Worm (Caenorhabditis elegans) whole organism, L4 larva: ENCODE measurements around the gene Y53F4B.10.

ENCODE experiments used
- F26F4.8 ChIP-seq: fragments of 200-800 bp; sonication (Bioruptor generic); conservative IDR thresholded peaks from 2 replicates; pipeline ENCODE4 v1.3.6; 2022; ENCODE audit warnings: missing genetic modification characterization, missing compliant biosample characterization
- F49E8.2 ChIP-seq: sonication (generic microtip); optimal IDR thresholded peaks from 2 replicates; lab custom pipeline; 2016; ENCODE audit warnings: missing compliant biosample characterization, mild to moderate bottlenecking, missing genetic modification characterization, borderline replicate concordance
- R02D3.7 ChIP-seq: fragments of 150-350 bp; sonication (generic microtip); optimal IDR thresholded peaks from 3 replicates; lab custom pipeline; 2014; ENCODE audit warnings: missing biosample characterization, missing genetic modification characterization
- ZK337.2 ChIP-seq: fragments of 200-800 bp; sonication (Bioruptor generic); IDR thresholded peaks from 2 replicates; pipeline ENCODE4 v1.3.6; 2022; ENCODE audit warnings: missing genetic modification reagents, missing genetic modification characterization, missing compliant biosample characterization
- ZK546.5 ChIP-seq, 2 experiments: sonication (generic microtip); optimal IDR thresholded peaks; 2 replicates each; lab custom pipeline; 2017; ENCODE audit warnings: missing biosample characterization in 2 of 2, missing genetic modification characterization in 2 of 2
- aha-1 ChIP-seq: fragments of 150-350 bp; peaks from one replicate; lab custom pipeline; 2014; ENCODE audit warnings: missing biosample characterization, missing genetic modification characterization
- aly-2 ChIP-seq: sonication (generic microtip); optimal IDR thresholded peaks from 2 replicates; lab custom pipeline; 2018; ENCODE audit warnings: missing biosample characterization, missing genetic modification characterization
- ama-1 ChIP-seq: fragments of 150-350 bp; optimal IDR thresholded peaks from 2 replicates; lab custom pipeline; 2014; ENCODE audit warnings: inconsistent platforms, mixed read lengths
- ceh-20 ChIP-seq: fragments of 200-800 bp; sonication (Bioruptor generic); IDR thresholded peaks from 2 replicates; pipeline ENCODE4 v1.3.6; 2022; ENCODE audit warnings: missing genetic modification reagents, missing genetic modification characterization, missing compliant biosample characterization
- ceh-82 ChIP-seq: sonication (generic microtip); optimal IDR thresholded peaks from 2 replicates; lab custom pipeline; 2017; ENCODE audit warnings: missing biosample characterization, missing genetic modification characterization
- ces-1 ChIP-seq: fragments of 150-350 bp; sonication (generic microtip); optimal IDR thresholded peaks from 4 replicates; lab custom pipeline; 2014; ENCODE audit warnings: missing biosample characterization, missing genetic modification reagents, missing genetic modification characterization
- cey-2 ChIP-seq: sonication (generic microtip); optimal IDR thresholded peaks from 3 replicates; lab custom pipeline; 2017; ENCODE audit warnings: missing genetic modification characterization, mild to moderate bottlenecking, missing compliant biosample characterization, antibody characterized with exemption, borderline replicate concordance; ENCODE audit not compliant: insufficient read depth
- ctbp-1 ChIP-seq: fragments of 200-800 bp; sonication (Bioruptor generic); IDR thresholded peaks from 2 replicates; pipeline ENCODE4 v1.3.6; 2022; ENCODE audit warnings: missing genetic modification reagents, missing genetic modification characterization, missing compliant biosample characterization
- dmd-6 ChIP-seq: fragments of 200-800 bp; sonication (Bioruptor generic); IDR thresholded peaks from 2 replicates; pipeline ENCODE4 v1.3.6; 2022; ENCODE audit warnings: missing genetic modification reagents, missing genetic modification characterization, missing compliant biosample characterization
- egl-43 ChIP-seq: fragments of 200-800 bp; sonication (Bioruptor generic); IDR thresholded peaks from 2 replicates; pipeline ENCODE4 v1.3.6; 2022; ENCODE audit warnings: missing genetic modification reagents, missing genetic modification characterization, missing compliant biosample characterization
- hlh-11 ChIP-seq: fragments of 200-800 bp; sonication (Bioruptor generic); optimal IDR thresholded peaks from 2 replicates; lab custom pipeline; 2018; ENCODE audit warnings: mild to moderate bottlenecking, missing genetic modification characterization, missing compliant biosample characterization
- hmg-1.1 ChIP-seq: fragments of 200-800 bp; sonication (Bioruptor generic); IDR thresholded peaks from 2 replicates; pipeline ENCODE4 v1.3.6; 2022; ENCODE audit warnings: missing genetic modification reagents, missing genetic modification characterization, missing compliant biosample characterization
- lim-7 ChIP-seq: fragments of 200-800 bp; sonication (Bioruptor generic); IDR thresholded peaks from 2 replicates; pipeline ENCODE4 v1.3.6; 2022; ENCODE audit warnings: missing genetic modification characterization, missing compliant biosample characterization
- lin-1 ChIP-seq: fragments of 200-800 bp; sonication (Bioruptor generic); IDR thresholded peaks from 2 replicates; pipeline ENCODE4 v1.3.6; 2022; ENCODE audit warnings: missing genetic modification reagents, missing genetic modification characterization, missing compliant biosample characterization
- lin-29 ChIP-seq: fragments of 200-800 bp; sonication (Bioruptor generic); IDR thresholded peaks from 2 replicates; pipeline ENCODE4 v1.3.6; 2022; ENCODE audit warnings: missing genetic modification reagents, missing genetic modification characterization, missing compliant biosample characterization
- lsy-2 ChIP-seq, 2 experiments: fragments of 150-350 bp in 1 of 2; sonication (generic microtip) in 1 of 2; optimal IDR thresholded peaks; 2 replicates each; lab custom pipeline; 2014 to 2017; ENCODE audit warnings: missing biosample characterization in 2 of 2, missing genetic modification characterization in 2 of 2
- madf-9 ChIP-seq: fragments of 200-800 bp; sonication (Bioruptor generic); conservative IDR thresholded peaks from 2 replicates; pipeline ENCODE4 v1.3.6; 2022; ENCODE audit warnings: missing genetic modification reagents, missing genetic modification characterization, missing compliant biosample characterization
- mdt-29 ChIP-seq: fragments of 200-800 bp; sonication (Bioruptor generic); IDR thresholded peaks from 2 replicates; pipeline ENCODE4 v1.3.6; 2022; ENCODE audit warnings: missing genetic modification reagents, missing genetic modification characterization, missing compliant biosample characterization
- mep-1 ChIP-seq: fragments of 150-350 bp; sonication (generic microtip); optimal IDR thresholded peaks from 3 replicates; lab custom pipeline; 2014; ENCODE audit warnings: missing biosample characterization, missing genetic modification characterization
- mxl-2 ChIP-seq: fragments of 200-800 bp; sonication (Bioruptor generic); conservative IDR thresholded peaks from 2 replicates; pipeline ENCODE4 v1.3.6; 2022; ENCODE audit warnings: missing genetic modification reagents, missing genetic modification characterization, missing compliant biosample characterization
- mxl-3 ChIP-seq: fragments of 200-800 bp; sonication (Bioruptor generic); optimal IDR thresholded peaks from 2 replicates; lab custom pipeline; 2018; ENCODE audit warnings: mild to moderate bottlenecking, missing genetic modification characterization, missing compliant biosample characterization
- nhr-237 ChIP-seq: sonication (generic microtip); optimal IDR thresholded peaks from 2 replicates; lab custom pipeline; 2017; ENCODE audit warnings: missing biosample characterization, missing genetic modification characterization
- nhr-28 ChIP-seq: fragments of 150-350 bp; optimal IDR thresholded peaks from 2 replicates; lab custom pipeline; 2014; ENCODE audit warnings: missing biosample characterization, missing genetic modification characterization
- nhr-41 ChIP-seq: fragments of 200-800 bp; sonication (Bioruptor generic); IDR thresholded peaks from 2 replicates; pipeline ENCODE4 v1.3.6; 2022; ENCODE audit warnings: missing genetic modification reagents, missing genetic modification characterization, missing compliant biosample characterization
- nhr-6 ChIP-seq: fragments of 150-350 bp; optimal IDR thresholded peaks from 2 replicates; lab custom pipeline; 2014; ENCODE audit warnings: missing biosample characterization, missing genetic modification characterization
- pha-4 ChIP-seq, 2 experiments: fragments of 150-350 bp in 1 of 2; fragments of 200-800 bp in 1 of 2; sonication (Bioruptor generic) in 1 of 2; IDR thresholded peaks in 1 of 2; optimal IDR thresholded peaks in 1 of 2; 2 replicates each; pipeline versions ENCODE4 v1.3.6 to Lab custom; 2014 to 2022; ENCODE audit warnings: missing genetic modification characterization in 2 of 2, missing genetic modification reagents in 2 of 2, missing biosample characterization in 1 of 2, missing compliant biosample characterization in 1 of 2
- php-3 ChIP-seq: fragments of 200-800 bp; sonication (Bioruptor generic); IDR thresholded peaks from 2 replicates; pipeline ENCODE4 v1.3.6; 2022; ENCODE audit warnings: missing genetic modification reagents, missing genetic modification characterization, missing compliant biosample characterization
- pqm-1 ChIP-seq: sonication (generic microtip); optimal IDR thresholded peaks from 2 replicates; lab custom pipeline; 2017; ENCODE audit warnings: missing biosample characterization, missing genetic modification characterization
- rbr-2 ChIP-seq: sonication (generic microtip); optimal IDR thresholded peaks from 2 replicates; lab custom pipeline; 2016; ENCODE audit warnings: missing genotype, missing genetic modification characterization, missing compliant biosample characterization
- sdz-12 ChIP-seq: fragments of 200-800 bp; sonication (Bioruptor generic); optimal IDR thresholded peaks from 2 replicates; lab custom pipeline; 2018; ENCODE audit warnings: mild to moderate bottlenecking, missing genetic modification characterization, missing compliant biosample characterization
- set-16 ChIP-seq: fragments of 200-800 bp; sonication (Bioruptor generic); IDR thresholded peaks from 2 replicates; pipeline ENCODE4 v1.3.6; 2022; ENCODE audit warnings: missing genetic modification reagents, missing genetic modification characterization, missing compliant biosample characterization
- snpc-4 ChIP-seq: fragments of 150-350 bp; optimal IDR thresholded peaks from 2 replicates; lab custom pipeline; 2014; ENCODE audit warnings: missing biosample characterization, missing genetic modification characterization
- spr-3 ChIP-seq: fragments of 200-800 bp; sonication (Bioruptor generic); optimal IDR thresholded peaks from 2 replicates; lab custom pipeline; 2018; ENCODE audit warnings: mild to moderate bottlenecking, missing genetic modification characterization, missing compliant biosample characterization
- tag-97 ChIP-seq: fragments of 200-800 bp; sonication (Bioruptor generic); IDR thresholded peaks from 2 replicates; pipeline ENCODE4 v1.3.6; 2022; ENCODE audit warnings: missing genetic modification characterization, missing compliant biosample characterization
- tra-1 ChIP-seq: fragments of 200-800 bp; sonication (Bioruptor generic); IDR thresholded peaks from 2 replicates; pipeline ENCODE4 v1.3.6; 2022; ENCODE audit warnings: missing genetic modification reagents, missing genetic modification characterization, missing compliant biosample characterization
- unc-62 ChIP-seq, 3 experiments: fragments of 150-350 bp in 1 of 3; sonication (generic microtip); optimal IDR thresholded peaks in 2 of 3; peaks in 1 of 3; 1 replicate in 1 of 3; 2 replicates in 2 of 3; lab custom pipeline; 2014 to 2017; ENCODE audit warnings: missing biosample characterization in 3 of 3, missing genetic modification characterization in 3 of 3, missing genetic modification reagents in 3 of 3, missing genotype in 1 of 3
- zfp-2 ChIP-seq: sonication (generic microtip); optimal IDR thresholded peaks from 2 replicates; lab custom pipeline; 2016; ENCODE audit warnings: mild to moderate bottlenecking, missing genetic modification characterization, missing compliant biosample characterization
- zip-11 ChIP-seq: fragments of 200-800 bp; sonication (Bioruptor generic); IDR thresholded peaks from 2 replicates; pipeline ENCODE4 v1.3.6; 2022; ENCODE audit warnings: missing genetic modification characterization, missing compliant biosample characterization
- zip-2 ChIP-seq: fragments of 150-350 bp; optimal IDR thresholded peaks from 2 replicates; lab custom pipeline; 2014; ENCODE audit warnings: missing biosample characterization, missing genetic modification characterization
- ztf-7 ChIP-seq: fragments of 150-350 bp; optimal IDR thresholded peaks from 2 replicates; lab custom pipeline; 2014; ENCODE audit warnings: missing biosample characterization, missing genetic modification characterization

Gene Y53F4B.10

DNA sequence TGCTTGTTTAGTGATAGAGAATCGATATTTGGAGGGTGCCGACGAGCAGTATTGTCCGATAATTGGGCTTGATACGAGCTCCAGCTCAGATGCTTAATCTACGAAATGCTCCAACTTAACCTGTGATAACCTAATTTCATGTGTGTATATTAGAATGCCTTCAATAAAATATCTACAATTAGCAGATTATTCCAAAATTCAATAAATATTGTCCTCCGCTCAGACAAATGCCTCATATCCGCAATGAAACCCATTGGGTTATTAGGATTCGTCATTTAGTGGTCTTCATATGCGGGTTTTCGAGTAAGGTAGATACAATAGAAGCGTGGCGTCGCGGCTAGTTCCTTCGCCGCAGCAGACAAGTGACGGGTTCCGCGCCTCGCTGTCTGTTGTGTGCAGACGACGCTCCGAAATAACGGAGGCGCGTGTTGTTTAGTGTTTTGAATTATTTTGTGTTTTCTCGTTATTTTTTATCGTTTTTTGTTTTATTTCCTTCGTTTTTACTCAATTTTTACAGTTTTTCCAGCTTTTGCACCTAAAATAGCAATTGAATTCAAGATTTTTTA is 22.4 kb upstream of the Y53F4B.10 start, which contains the start of gene cmtr-1 (continued):
- no peak for TF ChIP-seq ceh-82 (tag; lab: Kevin White, UChicago)
- peak; percentile 96 for TF ChIP-seq ama-1 (lab: Kevin White, UChicago)
- peak; percentile 100 for TF ChIP-seq snpc-4 (tag; lab: Kevin White, UChicago)
- TF ChIP-seq sdz-12 (GFP tag; lab: Kevin White, UChicago), result peak; percentile 81
- TF ChIP-seq ztf-7 (tag; lab: Kevin White, UChicago), result peak; percentile 93
- TF ChIP-seq set-16 (GFP tag; lab: Robert Waterston, UW), result peak; percentile 60; the same call in 1 of the 2 replicates
- TF ChIP-seq mdt-29 (GFP tag; lab: Robert Waterston, UW), result peak; percentile 92
- peak; percentile 94 for TF ChIP-seq hlh-11 (tag; lab: Kevin White, UChicago)
- no peak for TF ChIP-seq zip-11 (GFP tag; lab: Robert Waterston, UW)
- peak; percentile 95 for TF ChIP-seq spr-3 (GFP tag; lab: Kevin White, UChicago)
- peak; percentile 24 to 97 for TF ChIP-seq unc-62 (GFP tag; optimal IDR thresholded peaks at IDR 0.05 in 1 of 2; lab: Kevin White, UChicago)
- no peak for TF ChIP-seq unc-62 (tag; optimal IDR thresholded peaks at IDR 0.05; lab: Kevin White, UChicago)
- TF ChIP-seq pqm-1, result peak; percentile 50
- peak; percentile 85 for TF ChIP-seq lin-29 (GFP tag; lab: Robert Waterston, UW)
- TF ChIP-seq mep-1 (tag; lab: Kevin White, UChicago), result peak; percentile 98
- peak; percentile 84 for TF ChIP-seq nhr-41
- peak; percentile 75 for TF ChIP-seq nhr-6 (tag; lab: Kevin White, UChicago)
- peak; percentile 76 for TF ChIP-seq tra-1 (GFP tag; lab: Robert Waterston, UW)
- peak; percentile 81 for TF ChIP-seq zfp-2 (tag; lab: Kevin White, UChicago)
- no peak for TF ChIP-seq R02D3.7 (tag; lab: Kevin White, UChicago)

DNA sequence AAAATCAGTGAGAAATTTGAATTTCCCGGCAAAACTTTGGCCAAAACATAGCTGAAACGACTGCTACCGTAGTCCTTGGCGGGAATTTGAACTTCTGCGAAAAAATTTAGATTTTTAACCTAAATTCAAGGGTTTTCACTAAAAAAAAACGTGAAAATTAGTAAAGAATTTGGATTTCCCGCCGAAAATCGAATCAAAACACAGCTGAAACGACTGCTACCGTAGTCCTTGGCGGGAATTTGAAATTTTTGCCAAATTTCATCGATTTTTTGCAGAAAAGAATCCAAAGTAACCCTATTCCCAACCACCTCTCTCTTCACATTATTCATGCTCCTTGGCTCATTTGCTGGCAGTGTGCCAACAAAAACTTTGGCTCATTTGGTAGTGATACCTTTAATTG is 21.8 kb upstream of the Y53F4B.10 start:
- TF ChIP-seq lsy-2 (tag; optimal IDR thresholded peaks at IDR 0.05; lab: Kevin White, UChicago) (peak in 1 of 2 experiments; percentile 56), pqm-1 (no peak), aly-2 (no peak), zfp-2 (tag; lab: Kevin White, UChicago) (no peak), lin-1 (GFP tag; lab: Robert Waterston, UW) (no peak)
- TF ChIP-seq, all 104 proteins: peak for 1

DNA sequence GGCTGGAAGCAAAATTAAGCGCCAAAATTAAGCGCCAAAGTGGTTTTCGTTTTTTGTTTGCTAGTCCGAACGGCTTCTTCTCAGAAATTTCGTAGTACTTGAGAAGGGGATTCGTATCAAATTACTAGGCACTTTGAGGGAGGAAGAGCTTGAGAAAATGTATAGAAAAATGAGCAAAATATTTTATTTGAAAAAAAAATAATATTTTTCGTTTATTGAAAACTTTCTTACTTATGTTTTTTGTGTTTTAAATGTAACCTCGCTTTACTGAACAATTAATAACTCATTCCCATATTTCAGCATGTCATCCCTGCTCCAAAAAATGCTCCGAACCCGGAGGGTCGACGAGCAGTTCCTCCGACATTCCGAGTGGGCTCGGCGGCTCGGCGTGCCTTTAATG is 15.6 kb upstream of the Y53F4B.10 start, which contains the start of gene Y53F4B.12:
TSS of gene Y53F4B.12 (plus strand) at position 301 of the 400 bp plus-strand sequence.
- TF ChIP-seq ces-1 (no peak), mxl-2 (no peak), ztf-7 (tag; lab: Kevin White, UChicago) (no peak), mxl-3 (no peak), ZK337.2 (GFP tag; lab: Robert Waterston, UW) (no peak), egl-43 (GFP tag; lab: Robert Waterston, UW) (no peak), set-16 (GFP tag; lab: Robert Waterston, UW) (no peak), ama-1 (lab: Kevin White, UChicago) (no peak), rbr-2 (tag; lab: Kevin White, UChicago) (no peak), madf-9 (GFP tag; lab: Robert Waterston, UW) (no peak), F49E8.2 (tag; lab: Kevin White, UChicago) (no peak), zip-2 (tag; lab: Kevin White, UChicago) (no peak), pha-4 (GFP tag; IDR thresholded peaks at IDR 0.05; lab: Robert Waterston, UW) (no peak), pha-4 (tag; optimal IDR thresholded peaks at IDR 0.05; lab: Kevin White, UChicago) (no peak)

DNA sequence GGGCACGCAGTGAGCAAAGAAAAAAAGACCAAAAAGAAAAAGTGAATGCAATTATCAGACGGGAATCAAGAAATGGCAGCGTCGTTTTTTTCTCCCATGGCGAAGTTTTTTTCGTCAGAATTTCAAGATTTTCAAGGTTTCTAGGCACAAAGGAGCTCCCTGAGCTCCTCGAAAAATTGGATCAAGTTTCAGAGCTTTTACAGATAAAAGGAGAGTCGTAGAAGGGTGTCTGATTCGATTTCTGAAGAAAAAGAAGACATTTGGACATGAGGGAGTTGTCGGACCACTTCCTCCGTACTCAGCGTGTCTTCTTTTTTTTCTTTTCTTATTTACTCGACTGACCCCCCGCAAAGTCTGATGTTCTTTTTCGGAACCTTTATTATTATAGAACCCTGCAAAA is 12.4 kb upstream of the Y53F4B.10 start:
- no peak for TF ChIP-seq mep-1 (tag; lab: Kevin White, UChicago)
- no peak for TF ChIP-seq ceh-20
- TF ChIP-seq cey-2, result no peak
- TF ChIP-seq aha-1 (tag; lab: Kevin White, UChicago), result no peak
- no peak for TF ChIP-seq nhr-237 (tag; lab: Kevin White, UChicago)
- no peak for TF ChIP-seq lim-7 (GFP tag; lab: Robert Waterston, UW)
- no peak for TF ChIP-seq php-3
- no peak for TF ChIP-seq nhr-28 (tag; lab: Kevin White, UChicago)
- TF ChIP-seq ZK546.5 (tag; optimal IDR thresholded peaks at IDR 0.05; lab: Kevin White, UChicago), result no peak
- no peak for TF ChIP-seq unc-62 (GFP tag; optimal IDR thresholded peaks at IDR 0.05 in 1 of 2; lab: Kevin White, UChicago)
- TF ChIP-seq unc-62 (tag; optimal IDR thresholded peaks at IDR 0.05; lab: Kevin White, UChicago), result no peak
- TF ChIP-seq rbr-2 (tag; lab: Kevin White, UChicago), result no peak
- TF ChIP-seq ctbp-1, result no peak
- TF ChIP-seq hmg-1.1 (GFP tag; lab: Robert Waterston, UW), result no peak
- TF ChIP-seq F26F4.8 (GFP tag; lab: Robert Waterston, UW), result no peak
- no peak for TF ChIP-seq tag-97 (GFP tag; lab: Robert Waterston, UW)
- no peak for TF ChIP-seq dmd-6 (GFP tag; lab: Robert Waterston, UW)
